Fruit fly (Drosophila melanogaster) whole organism, embryonic: ENCODE measurements around the gene dmrt93B.

Experiments used
- Adf1 ChIP-seq: fragments of 200-800 bp; sonication (Bioruptor generic); IDR thresholded peaks from 2 replicates; pipeline ENCODE4 v1.3.6; 2022; ENCODE audit warnings: missing biosample characterization, missing genetic modification characterization
- B-H2 ChIP-seq: fragments of 200-800 bp; sonication (Bioruptor generic); optimal IDR thresholded peaks from 2 replicates; lab custom pipeline; 2018; ENCODE audit warnings: missing biosample characterization, mild to moderate bottlenecking, missing genetic modification characterization
- Blimp-1 ChIP-seq: fragments of 200-800 bp; sonication (Bioruptor generic); optimal IDR thresholded peaks from 3 replicates; lab custom pipeline; 2018; ENCODE audit warnings: missing biosample characterization, missing genetic modification characterization, mild to moderate bottlenecking, moderate library complexity, missing genetic modification reagents
- CG10147 ChIP-seq: fragments of 200-800 bp; sonication (Bioruptor generic); optimal IDR thresholded peaks from 2 replicates; lab custom pipeline; 2019; ENCODE audit warnings: missing biosample characterization, mild to moderate bottlenecking, missing genetic modification characterization, moderate library complexity
- CG10654 ChIP-seq: fragments of 200-800 bp; sonication (Bioruptor generic); optimal IDR thresholded peaks from 2 replicates; lab custom pipeline; 2016; ENCODE audit warnings: missing biosample characterization, missing genetic modification characterization
- CG13296 ChIP-seq: fragments of 200-800 bp; sonication (Bioruptor generic); optimal IDR thresholded peaks from 3 replicates; lab custom pipeline; 2018; ENCODE audit warnings: missing biosample characterization, mild to moderate bottlenecking, missing genetic modification characterization
- CG15269 ChIP-seq: fragments of 200-800 bp; sonication (Bioruptor generic); optimal IDR thresholded peaks from 2 replicates; lab custom pipeline; 2018; ENCODE audit warnings: missing biosample characterization, mild to moderate bottlenecking, missing genetic modification characterization, moderate library complexity
- CG1529 ChIP-seq: fragments of 200-800 bp; sonication (Bioruptor generic); optimal IDR thresholded peaks from 3 replicates; lab custom pipeline; 2018; ENCODE audit warnings: missing biosample characterization, missing genetic modification characterization
- CG17186 ChIP-seq: fragments of 200-800 bp; sonication (Bioruptor generic); optimal IDR thresholded peaks from 3 replicates; lab custom pipeline; 2017; ENCODE audit warnings: missing biosample characterization, missing genetic modification reagents, missing genetic modification characterization
- CG18619 ChIP-seq: fragments of 200-800 bp; sonication (Bioruptor generic); optimal IDR thresholded peaks from 3 replicates; lab custom pipeline; 2017; ENCODE audit warnings: missing biosample characterization, mild to moderate bottlenecking, missing genetic modification characterization
- CG30431 ChIP-seq: fragments of 200-800 bp; sonication (Bioruptor generic); optimal IDR thresholded peaks from 2 replicates; lab custom pipeline; 2017; ENCODE audit warnings: missing biosample characterization, missing genetic modification characterization
- CG31224 ChIP-seq: fragments of 200-800 bp; sonication (Bioruptor generic); IDR thresholded peaks from 2 replicates; pipeline ENCODE4 v1.3.6; 2022; ENCODE audit warnings: missing biosample characterization, missing genetic modification characterization
- CG31365 ChIP-seq: fragments of 200-800 bp; sonication (Bioruptor generic); optimal IDR thresholded peaks from 2 replicates; lab custom pipeline; 2018; ENCODE audit warnings: missing biosample characterization, mild to moderate bottlenecking, missing genetic modification characterization
- CG31388 ChIP-seq: fragments of 200-800 bp; sonication (Bioruptor generic); optimal IDR thresholded peaks from 2 replicates; lab custom pipeline; 2016; ENCODE audit warnings: missing biosample characterization, missing genetic modification characterization
- CG4328 ChIP-seq: fragments of 200-800 bp; sonication (Bioruptor generic); optimal IDR thresholded peaks from 3 replicates; lab custom pipeline; 2017; ENCODE audit warnings: missing biosample characterization, missing genetic modification reagents, missing genetic modification characterization
- CG9817 ChIP-seq: fragments of 200-800 bp; sonication (Bioruptor generic); optimal IDR thresholded peaks from 2 replicates; lab custom pipeline; 2018; ENCODE audit warnings: missing biosample characterization, mild to moderate bottlenecking, missing genetic modification characterization, moderate library complexity
- Dip2 ChIP-seq: fragments of 200-800 bp; sonication (Bioruptor generic); IDR thresholded peaks from 2 replicates; pipeline ENCODE4 v1.3.6; 2022; ENCODE audit warnings: missing biosample characterization, missing genetic modification characterization
- Dref ChIP-seq: fragments of 200-800 bp; sonication (Bioruptor generic); IDR thresholded peaks from 2 replicates; pipeline ENCODE4 v1.3.6; 2022; ENCODE audit warnings: missing biosample characterization, missing genetic modification characterization
- E2f1 ChIP-seq: fragments of 200-800 bp; sonication (Bioruptor generic); IDR thresholded peaks from 2 replicates; pipeline ENCODE4 v1.3.6; 2022; ENCODE audit warnings: missing biosample characterization, missing genetic modification characterization
- E2f2 ChIP-seq: fragments of 200-800 bp; sonication (Bioruptor generic); IDR thresholded peaks from 2 replicates; pipeline ENCODE4 v1.3.6; 2022; ENCODE audit warnings: missing biosample characterization, missing genetic modification characterization
- Gsc ChIP-seq: fragments of 200-800 bp; sonication (Bioruptor generic); IDR thresholded peaks from 2 replicates; pipeline ENCODE4 v1.3.6; 2022; ENCODE audit warnings: missing biosample characterization, missing genetic modification characterization
- HLH4C ChIP-seq: fragments of 200-800 bp; sonication (Bioruptor generic); IDR thresholded peaks from 3 replicates; pipeline ENCODE4 v1.3.6; 2022; ENCODE audit warnings: missing biosample characterization, missing genetic modification characterization; ENCODE audit not compliant: partially characterized antibody
- Lim3 ChIP-seq: fragments of 200-800 bp; sonication (Bioruptor generic); IDR thresholded peaks from 2 replicates; pipeline ENCODE4 v1.3.6; 2022; ENCODE audit warnings: missing biosample characterization, missing genetic modification characterization
- MBD-R2 ChIP-seq: fragments of 200-800 bp; sonication (Bioruptor generic); IDR thresholded peaks from 2 replicates; pipeline ENCODE4 v1.3.6; 2022; ENCODE audit warnings: missing biosample characterization, missing genetic modification characterization
- Myb ChIP-seq: fragments of 200-800 bp; sonication (Bioruptor generic); optimal IDR thresholded peaks from 2 replicates; lab custom pipeline; 2016; ENCODE audit warnings: missing biosample characterization, missing genetic modification characterization
- NC2α ChIP-seq: fragments of 200-800 bp; sonication (Bioruptor generic); optimal IDR thresholded peaks from 2 replicates; lab custom pipeline; 2016; ENCODE audit warnings: missing biosample characterization, missing genetic modification characterization
- Nf-YA ChIP-seq: fragments of 200-800 bp; sonication (Bioruptor generic); IDR thresholded peaks from 2 replicates; pipeline ENCODE4 v1.3.6; 2022; ENCODE audit warnings: missing biosample characterization, missing genetic modification characterization
- Nf-YC ChIP-seq: fragments of 200-800 bp; optimal IDR thresholded peaks from 3 replicates; lab custom pipeline; 2019; ENCODE audit warnings: missing biosample characterization, mild to moderate bottlenecking, missing genetic modification characterization, moderate library complexity
- Oli ChIP-seq: fragments of 200-800 bp; sonication (Bioruptor generic); optimal IDR thresholded peaks from 2 replicates; lab custom pipeline; 2018; ENCODE audit warnings: missing biosample characterization, mild to moderate bottlenecking, missing genetic modification characterization, moderate library complexity
- Sry-δ ChIP-seq: fragments of 200-800 bp; sonication (Bioruptor generic); optimal IDR thresholded peaks from 2 replicates; lab custom pipeline; 2016; ENCODE audit warnings: missing biosample characterization, missing genetic modification characterization
- Vsx1 ChIP-seq: fragments of 200-800 bp; sonication (Bioruptor generic); optimal IDR thresholded peaks from 2 replicates; lab custom pipeline; 2017; ENCODE audit warnings: missing biosample characterization, mild to moderate bottlenecking, missing genetic modification characterization, missing genetic modification reagents
- bowl ChIP-seq: fragments of 200-800 bp; sonication (Bioruptor generic); IDR thresholded peaks from 2 replicates; pipeline ENCODE4 v1.3.6; 2022; ENCODE audit warnings: missing biosample characterization, missing genetic modification characterization
- br ChIP-seq: fragments of >200 bp; optimal IDR thresholded peaks from 2 replicates; lab custom pipeline; 2017
- cato ChIP-seq: fragments of 200-800 bp; sonication (Bioruptor generic); optimal IDR thresholded peaks from 2 replicates; lab custom pipeline; 2016; ENCODE audit warnings: missing biosample characterization, missing genetic modification characterization, borderline replicate concordance
- chif ChIP-seq, 2 experiments: fragments of 200-800 bp; sonication (Bioruptor generic); optimal IDR thresholded peaks; 3 replicates each; lab custom pipeline; 2016; ENCODE audit warnings: missing biosample characterization in 2 of 2, missing genetic modification characterization in 2 of 2
- chinmo ChIP-seq: fragments of 200-800 bp; sonication (Bioruptor generic); IDR thresholded peaks from 4 replicates; pipeline ENCODE4 v1.3.6; 2022; ENCODE audit warnings: missing biosample characterization, missing genetic modification characterization; ENCODE audit not compliant: partially characterized antibody
- crp ChIP-seq, 2 experiments: fragments of 200-800 bp; sonication (Bioruptor generic); optimal IDR thresholded peaks; 2 replicates in 1 of 2; 3 replicates in 1 of 2; lab custom pipeline; 2017; ENCODE audit warnings: missing biosample characterization in 2 of 2, missing genetic modification characterization in 2 of 2, mild to moderate bottlenecking in 1 of 2, moderate library complexity in 1 of 2
- dmrt11E ChIP-seq: fragments of 200-800 bp; sonication (Bioruptor generic); optimal IDR thresholded peaks from 3 replicates; lab custom pipeline; 2018; ENCODE audit warnings: missing biosample characterization, mild to moderate bottlenecking, missing genetic modification characterization, moderate library complexity
- esg ChIP-seq: fragments of 200-800 bp; sonication (Bioruptor generic); conservative IDR thresholded peaks from 2 replicates; pipeline ENCODE4 v1.3.6; 2022; ENCODE audit warnings: missing biosample characterization, missing genetic modification characterization
- fu2 ChIP-seq: fragments of 200-800 bp; sonication (Bioruptor generic); optimal IDR thresholded peaks from 2 replicates; lab custom pipeline; 2016; ENCODE audit warnings: missing biosample characterization, missing genetic modification characterization
- gem ChIP-seq: fragments of 200-800 bp; sonication (Bioruptor generic); optimal IDR thresholded peaks from 2 replicates; lab custom pipeline; 2019; ENCODE audit warnings: missing biosample characterization, mild to moderate bottlenecking, missing genetic modification characterization, moderate library complexity
- gro ChIP-seq: fragments of 200-800 bp; sonication (Bioruptor generic); optimal IDR thresholded peaks from 2 replicates; lab custom pipeline; 2016; ENCODE audit warnings: missing biosample characterization, missing genetic modification characterization
- lab ChIP-seq: fragments of 200-800 bp; sonication (Bioruptor generic); optimal IDR thresholded peaks from 3 replicates; lab custom pipeline; 2017; ENCODE audit warnings: missing biosample characterization, missing genetic modification characterization, mild to moderate bottlenecking, moderate library complexity, missing genetic modification reagents
- nom ChIP-seq: fragments of 200-800 bp; sonication (Bioruptor generic); optimal IDR thresholded peaks from 2 replicates; lab custom pipeline; 2017; ENCODE audit warnings: missing biosample characterization, missing genetic modification characterization, mild to moderate bottlenecking, moderate library complexity, missing genetic modification reagents
- pros ChIP-seq: fragments of 200-800 bp; sonication (Bioruptor generic); optimal IDR thresholded peaks from 3 replicates; lab custom pipeline; 2019; ENCODE audit warnings: missing biosample characterization, mild to moderate bottlenecking, missing genetic modification characterization, moderate library complexity
- shn ChIP-seq: fragments of 200-800 bp; sonication (Bioruptor generic); optimal IDR thresholded peaks from 3 replicates; lab custom pipeline; 2016; ENCODE audit warnings: missing biosample characterization, missing genetic modification characterization
- sna ChIP-seq: fragments of 200-800 bp; sonication (Bioruptor generic); IDR thresholded peaks from 2 replicates; pipeline ENCODE4 v1.3.6; 2022; ENCODE audit warnings: missing biosample characterization, missing genetic modification characterization; ENCODE audit not compliant: partially characterized antibody
- tio ChIP-seq: fragments of 200-800 bp; sonication (Bioruptor generic); optimal IDR thresholded peaks from 2 replicates; lab custom pipeline; 2017; ENCODE audit warnings: missing biosample characterization, missing genetic modification characterization, inconsistent platforms
- twi ChIP-seq: fragments of 200-800 bp; optimal IDR thresholded peaks from 2 replicates; lab custom pipeline; 2019; ENCODE audit warnings: missing biosample characterization, mild to moderate bottlenecking, missing genetic modification characterization, moderate library complexity
- wdn ChIP-seq: fragments of 200-800 bp; sonication (Bioruptor generic); IDR thresholded peaks from 2 replicates; pipeline ENCODE4 v1.3.6; 2022; ENCODE audit warnings: missing biosample characterization, missing genetic modification characterization

dmrt93B gene

DNA sequence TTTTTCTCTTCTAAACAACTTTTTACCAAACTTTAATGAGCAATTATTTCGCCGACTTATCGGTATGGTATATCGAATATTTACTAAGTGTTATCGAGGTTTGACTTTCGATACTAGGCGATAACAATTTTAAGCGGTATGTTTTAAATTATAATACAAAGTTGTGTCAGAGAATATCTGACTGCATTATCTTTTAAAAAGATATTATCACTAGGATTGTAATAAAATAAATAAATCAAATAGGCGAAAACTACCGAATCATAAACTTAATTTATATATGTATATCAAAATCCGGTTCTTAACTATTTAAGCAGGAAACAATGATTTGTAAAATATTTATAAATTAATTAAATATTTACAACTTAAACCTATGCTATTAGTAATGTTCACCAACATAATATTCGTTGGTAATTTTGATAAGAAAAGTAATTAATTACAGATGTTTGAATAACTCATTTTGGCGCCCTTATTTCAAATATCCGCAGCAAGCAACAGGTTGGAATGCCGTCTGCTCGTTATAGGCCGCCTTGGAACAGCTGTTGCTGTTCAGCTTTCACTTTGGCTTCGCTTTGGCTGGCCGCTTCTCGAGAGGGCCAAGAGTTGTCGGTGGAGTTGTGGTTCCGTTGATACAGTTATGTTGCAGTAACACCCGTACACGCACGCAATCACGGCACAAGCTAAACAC lies 34.2 kb downstream of the dmrt93B start, which contains the start of the genes Sec15 and rtet (continued):
- peak; percentile 62 for TF ChIP-seq B-H2 (GFP tag; lab: Kevin White, UChicago)
- peak; percentile 3 to 39 for TF ChIP-seq chif (GFP tag; optimal IDR thresholded peaks at IDR 0.05; lab: Kevin White, UChicago)
- TF ChIP-seq CG31388: no peak
- TF ChIP-seq chinmo (GFP tag; lab: Robert Waterston, UW): 0 out of 4 replicates have a peak, but pooled peaks have one; percentile 30
- no peak for TF ChIP-seq Nf-YA (GFP tag; lab: Robert Waterston, UW)
- TF ChIP-seq CG10654: peak; percentile 40
- TF ChIP-seq nom (GFP tag; lab: Kevin White, UChicago): peak; percentile 37
- peak; percentile 47 for TF ChIP-seq twi (tag; lab: Kevin White, UChicago)
- TF ChIP-seq CG4328 (GFP tag; lab: Kevin White, UChicago): peak; percentile 72
- no peak for TF ChIP-seq shn (GFP tag; lab: Kevin White, UChicago)
- TF ChIP-seq Lim3 (GFP tag; lab: Robert Waterston, UW): no peak
- no peak for TF ChIP-seq CG15269 (tag; lab: Kevin White, UChicago)
- TF ChIP-seq CG9817: peak; percentile 52
- TF ChIP-seq Dip2 (GFP tag; lab: Robert Waterston, UW): no peak
- TF ChIP-seq CG13296: peak; percentile 62
- TF ChIP-seq fu2 (GFP tag; lab: Kevin White, UChicago): peak; percentile 5
- peak; percentile 22 for TF ChIP-seq Sry-δ (GFP tag; lab: Kevin White, UChicago)
- peak; percentile 48 for TF ChIP-seq Oli
- TF ChIP-seq CG31365: no peak
- no peak for TF ChIP-seq cato (GFP tag; lab: Kevin White, UChicago)
- TF ChIP-seq wdn (GFP tag; lab: Robert Waterston, UW): 0 out of 2 replicates have a peak, but pooled peaks have one; percentile 11
- TF ChIP-seq NC2α (GFP tag; lab: Kevin White, UChicago): no peak
- peak; percentile 46; the same call in 1 of the 2 replicates for TF ChIP-seq E2f1 (GFP tag; lab: Robert Waterston, UW)
- no peak for TF ChIP-seq CG17186
- no peak for TF ChIP-seq CG31224 (GFP tag; lab: Robert Waterston, UW)
- TF ChIP-seq dmrt11E: peak; percentile 76
- peak; percentile 89 for TF ChIP-seq Blimp-1 (GFP tag; lab: Kevin White, UChicago)
- no peak for TF ChIP-seq lab (GFP tag; lab: Kevin White, UChicago)
- peak; percentile 58 for TF ChIP-seq Nf-YC
- no peak for TF ChIP-seq Vsx1 (GFP tag; lab: Kevin White, UChicago)
- TF ChIP-seq gem: peak; percentile 80
- TF ChIP-seq Dref (GFP tag; lab: Robert Waterston, UW): peak; percentile 71
- peak; percentile 80 for TF ChIP-seq E2f2 (GFP tag; lab: Robert Waterston, UW)
- TF ChIP-seq pros (GFP tag; lab: Kevin White, UChicago): no peak
- TF ChIP-seq br (lab: Kevin White, UChicago): no peak
- TF ChIP-seq crp (GFP tag; optimal IDR thresholded peaks at IDR 0.05; lab: Kevin White, UChicago): peak in 1 of 2 experiments; percentile 87
- no peak for TF ChIP-seq tio (GFP tag; lab: Kevin White, UChicago)
- TF ChIP-seq Adf1 (GFP tag; lab: Robert Waterston, UW): no peak
- peak; percentile 78 for TF ChIP-seq MBD-R2 (GFP tag; lab: Robert Waterston, UW)
- peak; percentile 59 for TF ChIP-seq sna (GFP tag; lab: Robert Waterston, UW)
- no peak for TF ChIP-seq bowl (GFP tag; lab: Robert Waterston, UW)
- peak; percentile 27 for TF ChIP-seq CG30431 (GFP tag; lab: Kevin White, UChicago)
- TF ChIP-seq Gsc: no peak
- TF ChIP-seq CG10147: no peak
- peak; percentile 78 for TF ChIP-seq HLH4C (GFP tag; lab: Robert Waterston, UW)
- peak; percentile 55 for TF ChIP-seq CG18619 (GFP tag; lab: Kevin White, UChicago)
- TF ChIP-seq esg: no peak
- no peak for TF ChIP-seq gro (GFP tag; lab: Kevin White, UChicago)
- TF ChIP-seq Myb (GFP tag; lab: Kevin White, UChicago): peak; percentile 34
- TF ChIP-seq CG1529 (GFP tag; lab: Kevin White, UChicago): no peak
